Worm (Caenorhabditis elegans): ENCODE results near the gene C02B10.3.

C02B10.3 gene

DNA sequence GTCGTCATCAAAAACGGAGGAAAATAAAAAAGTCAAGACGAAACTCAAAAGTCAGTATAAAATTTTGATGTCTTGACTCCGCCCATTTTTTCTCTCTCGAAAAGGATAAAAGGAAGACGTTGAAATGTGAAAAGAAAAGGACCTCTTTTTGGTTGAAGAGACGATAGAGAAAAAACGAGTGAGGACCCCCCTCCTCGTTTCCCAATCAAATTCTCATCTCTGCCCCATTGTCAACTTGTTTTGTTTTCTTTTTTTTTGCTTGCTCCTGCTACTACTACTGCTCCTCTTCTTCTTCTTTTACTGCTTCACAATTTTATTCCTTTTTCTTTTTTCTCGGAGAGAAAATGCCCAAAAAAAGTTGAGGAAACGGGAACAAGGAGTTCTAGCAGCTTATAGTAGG, 34.7 kb upstream of the C02B10.3 start:
- TF ChIP-seq fkh-10 (GFP tag; optimal IDR thresholded peaks at IDR 0.05) (peak; percentile 95), ceh-82 (tag; optimal IDR thresholded peaks at IDR 0.05) (peak in 2 of 3 experiments; percentile 25 to 51), pax-3 (tag; optimal IDR thresholded peaks at IDR 0.05) (no peak), sptf-1 (tag; optimal IDR thresholded peaks at IDR 0.05) (no peak), efl-1 (optimal IDR thresholded peaks at IDR 0.05) (no peak), efl-1 (GFP tag; optimal IDR thresholded peaks at IDR 0.05 in 1 of 2) (peak in 1 of 2 experiments; percentile 72), nhr-84 (tag; optimal IDR thresholded peaks at IDR 0.05) (no peak), ztf-11 (tag; optimal IDR thresholded peaks at IDR 0.05) (no peak), nhr-47 (tag; optimal IDR thresholded peaks at IDR 0.05) (peak; percentile 20), ets-5 (GFP tag; IDR thresholded peaks at IDR 0.05) (no peak), snpc-4 (tag; optimal IDR thresholded peaks at IDR 0.05) (no peak), lin-14 (GFP tag; optimal IDR thresholded peaks at IDR 0.05) (peak; percentile 89), snu-23 (GFP tag; optimal IDR thresholded peaks at IDR 0.05) (peak; percentile 39), zip-4 (GFP tag; optimal IDR thresholded peaks at IDR 0.05) (no peak), irx-1 (tag; optimal IDR thresholded peaks at IDR 0.05) (no peak), hlh-4 (tag; optimal IDR thresholded peaks at IDR 0.05) (no peak), nhr-76 (tag; optimal IDR thresholded peaks at IDR 0.05) (no peak), skn-1 (tag; optimal IDR thresholded peaks at IDR 0.05) (no peak), lsy-2 (tag; optimal IDR thresholded peaks at IDR 0.05) (peak; percentile 29), nhr-19 (GFP tag; conservative IDR thresholded peaks at IDR 0.05) (no peak), fkh-4 (tag; optimal IDR thresholded peaks at IDR 0.05; ENCODE audit: borderline replicate concordance) (no peak), F16B12.6 (tag; optimal IDR thresholded peaks at IDR 0.05) (no peak), C04F5.9 (tag; optimal IDR thresholded peaks at IDR 0.05) (no peak), tbx-2 (tag; optimal IDR thresholded peaks at IDR 0.05) (no peak), nhr-11 (tag; optimal IDR thresholded peaks at IDR 0.05) (no peak), nhr-71 (tag; optimal IDR thresholded peaks at IDR 0.05) (peak; percentile 4), isw-1 (GFP tag; IDR thresholded peaks at IDR 0.05) (no peak)

DNA sequence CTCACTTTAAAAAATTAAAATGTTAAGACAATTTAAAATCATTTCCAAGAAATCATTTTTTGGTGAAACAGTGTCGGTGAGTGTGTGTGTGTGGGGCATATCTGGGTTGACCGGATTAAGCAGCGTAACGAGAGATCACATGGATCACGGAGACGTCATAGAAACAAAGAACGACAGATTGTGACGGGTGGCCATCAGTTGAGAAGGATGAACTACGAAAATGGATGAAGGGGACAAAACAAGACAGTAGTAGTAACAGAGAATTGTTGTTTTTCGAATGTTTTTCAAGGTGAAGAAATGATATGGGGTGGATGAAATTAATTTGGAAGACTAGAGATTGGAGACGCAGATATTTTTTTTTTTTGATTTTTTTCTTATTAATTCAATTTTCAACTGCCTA, 33.4 kb upstream of the C02B10.3 start:
- TF ChIP-seq lin-15B (tag; optimal IDR thresholded peaks at IDR 0.05) (no peak), nhr-85 (tag) (peak; percentile 81), elt-3 (tag; optimal IDR thresholded peaks at IDR 0.05) (peak in 2 of 6 experiments; percentile 23 to 46), snu-23 (GFP tag; optimal IDR thresholded peaks at IDR 0.05) (peak; percentile 25), nhr-71 (tag; optimal IDR thresholded peaks at IDR 0.05) (peak; percentile 2), lin-14 (GFP tag; optimal IDR thresholded peaks at IDR 0.05) (peak; percentile 55), nhr-20 (tag; optimal IDR thresholded peaks at IDR 0.05) (peak; percentile 30), mep-1 (tag; optimal IDR thresholded peaks at IDR 0.05) (peak; percentile 37), unc-62 (GFP tag; optimal IDR thresholded peaks at IDR 0.05) (no peak), blmp-1 (tag; optimal IDR thresholded peaks at IDR 0.05) (peak; percentile 77)

ce11 chrIV:5134798-5135197, 31.7 kb upstream of the C02B10.3 start:
- TF ChIP-seq ceh-63 (GFP tag; optimal IDR thresholded peaks at IDR 0.05) (no peak), jun-1 (tag; optimal IDR thresholded peaks at IDR 0.05) (no peak), lsy-2 (tag; optimal IDR thresholded peaks at IDR 0.05) (no peak), ceh-8 (GFP tag; optimal IDR thresholded peaks at IDR 0.05) (no peak), lin-39 (tag; optimal IDR thresholded peaks at IDR 0.05) (no peak), sptf-1 (tag; optimal IDR thresholded peaks at IDR 0.05) (no peak), fos-1 (tag; optimal IDR thresholded peaks at IDR 0.05) (peak; percentile 59), snpc-4 (tag; optimal IDR thresholded peaks at IDR 0.05) (no peak), lin-14 (GFP tag; optimal IDR thresholded peaks at IDR 0.05) (peak; percentile 59), tbx-2 (tag; optimal IDR thresholded peaks at IDR 0.05) (no peak), fkh-4 (tag; optimal IDR thresholded peaks at IDR 0.05; ENCODE audit: borderline replicate concordance) (no peak), nhr-28 (tag; optimal IDR thresholded peaks at IDR 0.05) (no peak), pqm-1 (tag; optimal IDR thresholded peaks at IDR 0.05) (no peak), nhr-47 (tag; optimal IDR thresholded peaks at IDR 0.05) (no peak), hpl-2 (GFP tag; optimal IDR thresholded peaks at IDR 0.05) (no peak), lin-35 (GFP tag; optimal IDR thresholded peaks at IDR 0.05) (peak; percentile 5 to 16), nhr-85 (tag) (peak; percentile 57), blmp-1 (tag; optimal IDR thresholded peaks at IDR 0.05) (peak; percentile 22), elt-3 (tag; optimal IDR thresholded peaks at IDR 0.05) (no peak)

All from whole organism, L1 larva.